Fruit fly (Drosophila melanogaster) whole organism, wandering third instar larva: ENCODE data around the gene ND-15.
A peak's percentile ranks its signal among the peaks of the same experiment; 100 is the strongest.

ENCODE experiments used
- Abd-B ChIP-seq: fragments of >200 bp; optimal IDR thresholded peaks from 2 replicates; lab custom pipeline; 2017; ENCODE audit warnings: missing biosample characterization, missing genetic modification characterization
- CG32264 ChIP-seq: fragments of 200-800 bp; sonication (Bioruptor generic); optimal IDR thresholded peaks from 2 replicates; lab custom pipeline; 2016; ENCODE audit warnings: missing biosample characterization, missing genetic modification characterization
- CG9705 ChIP-seq: fragments of 200-800 bp; sonication (Bioruptor generic); optimal IDR thresholded peaks from 2 replicates; lab custom pipeline; 2018; ENCODE audit warnings: missing biosample characterization, mild to moderate bottlenecking, missing genetic modification characterization
- CrebA ChIP-seq: fragments of 200-800 bp; sonication (Bioruptor generic); optimal IDR thresholded peaks from 2 replicates; lab custom pipeline; 2016; ENCODE audit warnings: missing biosample characterization, mild to moderate bottlenecking, missing genetic modification characterization, borderline replicate concordance
- Dfd ChIP-seq: fragments of >200 bp; optimal IDR thresholded peaks from 2 replicates; lab custom pipeline; 2017; ENCODE audit warnings: missing biosample characterization, missing genetic modification characterization
- Dif ChIP-seq: fragments of 200-275, 200-300 bp; sonication (Bioruptor generic); optimal IDR thresholded peaks from 2 replicates; lab custom pipeline; 2018; ENCODE audit warnings: missing biosample characterization, missing genetic modification characterization; ENCODE audit not compliant: partially characterized antibody
- GATAd ChIP-seq: sonication (Bioruptor generic); optimal IDR thresholded peaks from 2 replicates; lab custom pipeline; 2016; ENCODE audit warnings: missing biosample characterization, missing genetic modification characterization
- HLH106 ChIP-seq: fragments of 200-800 bp; optimal IDR thresholded peaks from 3 replicates; lab custom pipeline; 2019; ENCODE audit warnings: missing biosample characterization, mild to moderate bottlenecking, missing genetic modification characterization, moderate library complexity
- Hnf4 ChIP-seq: fragments of 200-800 bp; sonication (Bioruptor generic); optimal IDR thresholded peaks from 2 replicates; lab custom pipeline; 2016; ENCODE audit warnings: missing biosample characterization, mild to moderate bottlenecking, missing genetic modification characterization
- Hr78 ChIP-seq: fragments of >200 bp; optimal IDR thresholded peaks from 2 replicates; lab custom pipeline; 2017; ENCODE audit warnings: missing biosample characterization, missing genetic modification characterization
- Hr83 ChIP-seq: fragments of 200-300 bp; sonication (Bioruptor generic); optimal IDR thresholded peaks from 2 replicates; lab custom pipeline; 2016; ENCODE audit warnings: missing biosample characterization, mild to moderate bottlenecking, missing genetic modification characterization, moderate library complexity; ENCODE audit not compliant: poor library complexity, severe bottlenecking
- Jra ChIP-seq: sonication (Bioruptor generic); optimal IDR thresholded peaks from 2 replicates; lab custom pipeline; 2016; ENCODE audit warnings: missing biosample characterization, missing genetic modification characterization
- Mio ChIP-seq: sonication (Bioruptor generic); optimal IDR thresholded peaks from 2 replicates; lab custom pipeline; 2016; ENCODE audit warnings: missing biosample characterization, missing genetic modification characterization
- Myc ChIP-seq: fragments of >200 bp; optimal IDR thresholded peaks from 2 replicates; lab custom pipeline; 2017
- N ChIP-seq: fragments of >200 bp; optimal IDR thresholded peaks from 2 replicates; lab custom pipeline; 2018; ENCODE audit warnings: missing biosample characterization, missing external identifiers, missing genetic modification characterization
- OdsH ChIP-seq: fragments of 200-800 bp; sonication (Bioruptor generic); optimal IDR thresholded peaks from 2 replicates; lab custom pipeline; 2016; ENCODE audit warnings: missing biosample characterization, mild to moderate bottlenecking, missing genetic modification characterization
- Rel ChIP-seq, 2 experiments: fragments of 200-800 bp; sonication (Bioruptor generic) in 1 of 2; optimal IDR thresholded peaks; 2 replicates in 1 of 2; 3 replicates in 1 of 2; lab custom pipeline; 2016 to 2019; ENCODE audit warnings: mild to moderate bottlenecking in 2 of 2, missing biosample characterization in 2 of 2, missing genetic modification characterization in 2 of 2, moderate library complexity in 1 of 2
- Sp1 ChIP-seq: fragments of 200-800 bp; sonication (Bioruptor generic); optimal IDR thresholded peaks from 3 replicates; lab custom pipeline; 2019; ENCODE audit warnings: missing biosample characterization, mild to moderate bottlenecking, missing genetic modification characterization, moderate library complexity
- Vsx2 ChIP-seq: fragments of 200-300, 225-300 bp; sonication (Bioruptor generic); optimal IDR thresholded peaks from 2 replicates; lab custom pipeline; 2018; ENCODE audit warnings: missing biosample characterization, missing genetic modification characterization; ENCODE audit not compliant: partially characterized antibody
- br ChIP-seq: fragments of 200-800 bp; sonication (Bioruptor generic); optimal IDR thresholded peaks from 2 replicates; lab custom pipeline; 2016; ENCODE audit warnings: missing biosample characterization, missing genetic modification characterization
- brk ChIP-seq: fragments of 200-800 bp; sonication (Bioruptor generic); optimal IDR thresholded peaks from 2 replicates; lab custom pipeline; 2016; ENCODE audit warnings: missing biosample characterization, mild to moderate bottlenecking, missing genetic modification characterization
- dl ChIP-seq, 2 experiments: fragments of 175-275, 200-275 bp in 1 of 2; fragments of 200-275 bp in 1 of 2; sonication (Bioruptor generic); optimal IDR thresholded peaks; lab custom pipeline; 2018; ENCODE audit warnings: mild to moderate bottlenecking in 2 of 2, missing biosample characterization in 2 of 2, missing genetic modification characterization in 2 of 2, moderate library complexity in 2 of 2; ENCODE audit not compliant: partially characterized antibody in 2 of 2, insufficient read depth in 1 of 2
- dmrt93B ChIP-seq: fragments of 200-800 bp; sonication (Bioruptor generic); optimal IDR thresholded peaks from 2 replicates; lab custom pipeline; 2018; ENCODE audit warnings: missing biosample characterization, mild to moderate bottlenecking, missing genetic modification characterization
- dsf ChIP-seq: sonication (Bioruptor generic); optimal IDR thresholded peaks from 2 replicates; lab custom pipeline; 2016; ENCODE audit warnings: missing biosample characterization, missing genetic modification characterization, borderline replicate concordance
- ey ChIP-seq: fragments of 200-800 bp; sonication (Bioruptor generic); optimal IDR thresholded peaks from 2 replicates; lab custom pipeline; 2016; ENCODE audit warnings: missing biosample characterization, missing genetic modification characterization
- foxo ChIP-seq, 2 experiments: fragments of 200-800 bp; sonication (Bioruptor generic); optimal IDR thresholded peaks; 2 replicates in 1 of 2; 3 replicates in 1 of 2; lab custom pipeline; 2016 to 2017; ENCODE audit warnings: missing biosample characterization in 2 of 2, missing genetic modification characterization in 2 of 2
- fru ChIP-seq: fragments of 200-800 bp; sonication (Bioruptor generic); optimal IDR thresholded peaks from 3 replicates; lab custom pipeline; 2016; ENCODE audit warnings: missing biosample characterization, mild to moderate bottlenecking, missing genetic modification characterization
- h ChIP-seq: fragments of 200-800 bp; sonication (Bioruptor generic); optimal IDR thresholded peaks from 3 replicates; lab custom pipeline; 2016; ENCODE audit warnings: missing biosample characterization, mild to moderate bottlenecking, missing genetic modification characterization
- jim ChIP-seq: fragments of 175-275, 200-325 bp; sonication (Bioruptor generic); optimal IDR thresholded peaks from 2 replicates; lab custom pipeline; 2016; ENCODE audit warnings: missing biosample characterization, mild to moderate bottlenecking, missing genetic modification characterization
- lola ChIP-seq: fragments of >200 bp; optimal IDR thresholded peaks from 2 replicates; lab custom pipeline; 2017; ENCODE audit warnings: missing biosample characterization, missing genetic modification characterization
- pan ChIP-seq: fragments of >200 bp; optimal IDR thresholded peaks from 2 replicates; lab custom pipeline; 2017
- psq ChIP-seq: fragments of 200-800 bp; sonication (Bioruptor generic); optimal IDR thresholded peaks from 3 replicates; lab custom pipeline; 2017; ENCODE audit warnings: missing biosample characterization, mild to moderate bottlenecking, missing genetic modification characterization, moderate library complexity
- rgr ChIP-seq: fragments of 200-800 bp; sonication (Bioruptor generic); optimal IDR thresholded peaks from 3 replicates; lab custom pipeline; 2016; ENCODE audit warnings: missing biosample characterization, mild to moderate bottlenecking, missing genetic modification characterization
- sage ChIP-seq: fragments of 200-800 bp; sonication (Bioruptor generic); optimal IDR thresholded peaks from 2 replicates; lab custom pipeline; 2016; ENCODE audit warnings: missing biosample characterization, mild to moderate bottlenecking, missing genetic modification characterization
- sv ChIP-seq: fragments of 200-800 bp; sonication (Bioruptor generic); optimal IDR thresholded peaks from 3 replicates; lab custom pipeline; 2016; ENCODE audit warnings: missing biosample characterization, missing genetic modification characterization
- tai ChIP-seq: sonication (Bioruptor generic); optimal IDR thresholded peaks from 2 replicates; lab custom pipeline; 2016; ENCODE audit warnings: missing biosample characterization, missing genetic modification characterization
- usp ChIP-seq: fragments of >200 bp; optimal IDR thresholded peaks from 2 replicates; lab custom pipeline; 2017; ENCODE audit warnings: missing biosample characterization, missing genetic modification characterization
- woc ChIP-seq: sonication (Bioruptor generic); optimal IDR thresholded peaks from 2 replicates; lab custom pipeline; 2016; ENCODE audit warnings: missing biosample characterization, mild to moderate bottlenecking, missing genetic modification characterization

Gene ND-15

dm6 chr2L:165253-165890 is 50.8 kb downstream of the ND-15 start (continued):
- no peak for TF ChIP-seq tai (GFP tag; lab: Kevin White, UChicago)

- TF ChIP-seq Dif (GFP tag; lab: Kevin White, UChicago) (peak; percentile 82), fru (peak; percentile 88), Vsx2 (GFP tag; lab: Kevin White, UChicago) (peak; percentile 76), Sp1 (GFP tag; lab: Kevin White, UChicago) (peak; percentile 94), Jra (GFP tag; lab: Kevin White, UChicago) (peak; percentile 94), usp (GFP tag; lab: Kevin White, UChicago) (no peak), dmrt93B (GFP tag; lab: Kevin White, UChicago) (peak; percentile 51), pan (lab: Kevin White, UChicago) (no peak), OdsH (GFP tag; lab: Kevin White, UChicago) (peak; percentile 90), HLH106 (tag; lab: Kevin White, UChicago) (peak; percentile 62), jim (GFP tag; lab: Kevin White, UChicago) (peak; percentile 93), dsf (GFP tag; lab: Kevin White, UChicago) (peak; percentile 86), rgr (GFP tag; lab: Kevin White, UChicago) (peak; percentile 88), br (peak; percentile 90), GATAd (GFP tag; lab: Kevin White, UChicago) (no peak), brk (GFP tag; lab: Kevin White, UChicago) (peak; percentile 98), CG9705 (GFP tag; lab: Kevin White, UChicago) (peak; percentile 83), tai (GFP tag; lab: Kevin White, UChicago) (peak; percentile 93), ey (peak; percentile 49), Rel (GFP tag; optimal IDR thresholded peaks at IDR 0.05; lab: Kevin White, UChicago) (peak; percentile 92), Rel (tag; optimal IDR thresholded peaks at IDR 0.05; lab: Kevin White, UChicago) (peak; percentile 82), CG32264 (GFP tag; lab: Kevin White, UChicago) (peak; percentile 93), foxo (GFP tag; optimal IDR thresholded peaks at IDR 0.05; lab: Kevin White, UChicago) (peak; percentile 74 to 97), woc (peak; percentile 80), CrebA (GFP tag; lab: Kevin White, UChicago) (peak; percentile 98), h (GFP tag; lab: Kevin White, UChicago) (peak; percentile 89), N (GFP tag; lab: Kevin White, UChicago) (no peak), Hr78 (GFP tag; lab: Kevin White, UChicago) (no peak), psq (GFP tag; lab: Kevin White, UChicago) (peak; percentile 83), Hr83 (GFP tag; lab: Kevin White, UChicago) (peak; percentile 97), Abd-B (GFP tag; lab: Kevin White, UChicago) (no peak), lola (GFP tag; lab: Kevin White, UChicago) (no peak), dl (GFP tag; optimal IDR thresholded peaks at IDR 0.05; lab: Kevin White, UChicago; ENCODE audit: insufficient read depth in 1 of 2, partially characterized antibody in 2 of 2) (peak; percentile 57 to 60), Hnf4 (peak; percentile 89), sv (GFP tag; lab: Kevin White, UChicago) (peak; percentile 30), Mio (GFP tag; lab: Kevin White, UChicago) (peak; percentile 40), sage (peak; percentile 97), Myc (lab: Kevin White, UChicago) (no peak), Dfd (GFP tag; lab: Kevin White, UChicago) (no peak)
These were observed 51.9 kb downstream of the ND-15 start for dm6 chr2L:166115-167069.
